Fruit fly (Drosophila melanogaster) whole organism, embryonic: Measurements from ENCODE around the gene CG31360.
A peak's percentile ranks its signal among the peaks of the same experiment; 100 is the strongest.

Experiments used
- CG10654 ChIP-seq: fragments of 200-800 bp; sonication (Bioruptor generic); optimal IDR thresholded peaks from 2 replicates; lab custom pipeline; 2016; ENCODE audit warnings: missing biosample characterization, missing genetic modification characterization
- CG11723 ChIP-seq: fragments of 200-800 bp; sonication (Bioruptor generic); optimal IDR thresholded peaks from 2 replicates; lab custom pipeline; 2017; ENCODE audit warnings: missing biosample characterization, mild to moderate bottlenecking, missing genetic modification characterization
- CG12071 ChIP-seq: fragments of 200-800 bp; sonication (Bioruptor generic); optimal IDR thresholded peaks from 3 replicates; lab custom pipeline; 2018; ENCODE audit warnings: missing biosample characterization, mild to moderate bottlenecking, missing genetic modification characterization
- CG12391 ChIP-seq: fragments of 200-800 bp; sonication (Bioruptor generic); optimal IDR thresholded peaks from 3 replicates; lab custom pipeline; 2018; ENCODE audit warnings: missing biosample characterization, mild to moderate bottlenecking, missing genetic modification characterization, moderate library complexity
- CG13624 ChIP-seq: fragments of 200-800 bp; sonication (Bioruptor generic); optimal IDR thresholded peaks from 2 replicates; lab custom pipeline; 2016; ENCODE audit warnings: missing biosample characterization, missing genetic modification characterization
- CG14014 ChIP-seq: fragments of 200-800 bp; sonication (Bioruptor generic); IDR thresholded peaks from 2 replicates; pipeline ENCODE4 v1.3.6; 2022; ENCODE audit warnings: missing biosample characterization, missing genetic modification characterization
- CG14441 ChIP-seq: fragments of 200-800 bp; sonication (Bioruptor generic); IDR thresholded peaks from 2 replicates; pipeline ENCODE4 v1.3.6; 2022; ENCODE audit warnings: missing biosample characterization, missing genetic modification characterization
- CG14860 ChIP-seq: fragments of 200-800 bp; sonication (Bioruptor generic); IDR thresholded peaks from 3 replicates; pipeline ENCODE4 v1.3.6; 2022; ENCODE audit warnings: missing biosample characterization, missing genetic modification characterization; ENCODE audit not compliant: partially characterized antibody
- CG15696 ChIP-seq: fragments of 200-800 bp; sonication (Bioruptor generic); optimal IDR thresholded peaks from 2 replicates; lab custom pipeline; 2019; ENCODE audit warnings: missing biosample characterization, mild to moderate bottlenecking, missing genetic modification characterization, moderate library complexity
- CG16863 ChIP-seq: fragments of 200-800 bp; sonication (Bioruptor generic); optimal IDR thresholded peaks from 3 replicates; lab custom pipeline; 2016; ENCODE audit warnings: missing biosample characterization, missing genetic modification characterization
- CG1832 ChIP-seq: fragments of 200-800 bp; sonication (Bioruptor generic); optimal IDR thresholded peaks from 2 replicates; lab custom pipeline; 2017; ENCODE audit warnings: missing biosample characterization, mild to moderate bottlenecking, missing genetic modification characterization, inconsistent platforms
- CG30020 ChIP-seq: fragments of 200-800 bp; optimal IDR thresholded peaks from 2 replicates; lab custom pipeline; 2019; ENCODE audit warnings: missing biosample characterization, mild to moderate bottlenecking, missing genetic modification characterization, moderate library complexity
- CG32767 ChIP-seq: fragments of 200-800 bp; sonication (Bioruptor generic); IDR thresholded peaks from 2 replicates; pipeline ENCODE4 v1.3.6; 2022; ENCODE audit warnings: missing biosample characterization, missing genetic modification characterization
- CG3726 ChIP-seq: fragments of 200-800 bp; sonication (Bioruptor generic); IDR thresholded peaks from 3 replicates; pipeline ENCODE4, ENCODE4 v1.3.6; 2022; ENCODE audit warnings: missing biosample characterization, missing genetic modification characterization
- CG4282 ChIP-seq: fragments of 200-800 bp; sonication (Bioruptor generic); optimal IDR thresholded peaks from 2 replicates; lab custom pipeline; 2016; ENCODE audit warnings: missing biosample characterization, missing genetic modification characterization
- CG6272 ChIP-seq: fragments of 200-800 bp; sonication (Bioruptor generic); IDR thresholded peaks from 2 replicates; pipeline ENCODE4 v1.3.6; 2022; ENCODE audit warnings: missing biosample characterization, missing genetic modification characterization
- CG7786 ChIP-seq: fragments of 200-800 bp; sonication (Bioruptor generic); optimal IDR thresholded peaks from 2 replicates; lab custom pipeline; 2016; ENCODE audit warnings: missing biosample characterization, missing genetic modification characterization
- CG7987 ChIP-seq: fragments of 200-800 bp; sonication (Bioruptor generic); optimal IDR thresholded peaks from 2 replicates; lab custom pipeline; 2018; ENCODE audit warnings: missing biosample characterization, mild to moderate bottlenecking, missing genetic modification characterization, moderate library complexity
- CG8765 ChIP-seq: fragments of 200-800 bp; sonication (Bioruptor generic); IDR thresholded peaks from 2 replicates; pipeline ENCODE4 v1.3.6; 2022; ENCODE audit warnings: missing biosample characterization, missing genetic modification characterization
- CG9215 ChIP-seq: fragments of 200-800 bp; sonication (Bioruptor generic); IDR thresholded peaks from 2 replicates; pipeline ENCODE4 v1.3.6; 2022; ENCODE audit warnings: missing biosample characterization, missing genetic modification characterization
- D19A ChIP-seq: fragments of 200-800 bp; optimal IDR thresholded peaks from 3 replicates; lab custom pipeline; 2019; ENCODE audit warnings: missing biosample characterization, mild to moderate bottlenecking, missing genetic modification characterization, moderate library complexity
- Dad ChIP-seq: fragments of 200-800 bp; sonication (Bioruptor generic); optimal IDR thresholded peaks from 3 replicates; lab custom pipeline; 2016; ENCODE audit warnings: missing biosample characterization, missing genetic modification characterization
- E2f1 ChIP-seq: fragments of 200-800 bp; sonication (Bioruptor generic); IDR thresholded peaks from 2 replicates; pipeline ENCODE4 v1.3.6; 2022; ENCODE audit warnings: missing biosample characterization, missing genetic modification characterization
- Hr3 ChIP-seq: fragments of 200-800 bp; sonication (Bioruptor generic); optimal IDR thresholded peaks from 3 replicates; lab custom pipeline; 2016; ENCODE audit warnings: missing biosample characterization, missing genetic modification characterization
- Lim3 ChIP-seq: fragments of 200-800 bp; sonication (Bioruptor generic); IDR thresholded peaks from 2 replicates; pipeline ENCODE4 v1.3.6; 2022; ENCODE audit warnings: missing biosample characterization, missing genetic modification characterization
- Lpt ChIP-seq: fragments of >200 bp; optimal IDR thresholded peaks from 2 replicates; lab custom pipeline; 2018; ENCODE audit warnings: missing biosample characterization, missing genetic modification characterization
- MTF-1 ChIP-seq: fragments of 200-800 bp; sonication (Bioruptor generic); optimal IDR thresholded peaks from 2 replicates; lab custom pipeline; 2018; ENCODE audit warnings: missing biosample characterization, mild to moderate bottlenecking, missing genetic modification characterization, borderline replicate concordance
- NFAT ChIP-seq: fragments of 200-800 bp; sonication (Bioruptor generic); IDR thresholded peaks from 2 replicates; pipeline ENCODE4 v1.3.6; 2022; ENCODE audit warnings: missing biosample characterization, missing genetic modification characterization
- Stat92E ChIP-seq, 3 experiments: fragments of >200 bp in 2 of 3; fragments of 200-800 bp in 1 of 3; sonication (Bioruptor generic) in 1 of 3; optimal IDR thresholded peaks; 2 replicates each; lab custom pipeline; 2017 to 2019; ENCODE audit warnings: missing biosample characterization in 3 of 3, missing genetic modification characterization in 3 of 3, mild to moderate bottlenecking in 1 of 3, moderate library complexity in 1 of 3
- Tbp ChIP-seq: fragments of >200 bp; optimal IDR thresholded peaks from 2 replicates; lab custom pipeline; 2018; ENCODE audit warnings: missing biosample characterization, missing genetic modification characterization
- amos ChIP-seq: fragments of 200-800 bp; sonication (Bioruptor generic); IDR thresholded peaks from 2 replicates; pipeline ENCODE4 v1.3.6; 2022; ENCODE audit warnings: missing biosample characterization, missing genetic modification characterization; ENCODE audit not compliant: partially characterized antibody
- ash1 ChIP-seq: fragments of 200-800 bp; sonication (Bioruptor generic); optimal IDR thresholded peaks from 2 replicates; lab custom pipeline; 2018; ENCODE audit warnings: missing biosample characterization, mild to moderate bottlenecking, missing genetic modification characterization
- cato ChIP-seq: fragments of 200-800 bp; sonication (Bioruptor generic); optimal IDR thresholded peaks from 2 replicates; lab custom pipeline; 2016; ENCODE audit warnings: missing biosample characterization, missing genetic modification characterization, borderline replicate concordance
- chinmo ChIP-seq: fragments of 200-800 bp; sonication (Bioruptor generic); IDR thresholded peaks from 4 replicates; pipeline ENCODE4 v1.3.6; 2022; ENCODE audit warnings: missing biosample characterization, missing genetic modification characterization; ENCODE audit not compliant: partially characterized antibody
- danr ChIP-seq: fragments of 200-800 bp; sonication (Bioruptor generic); IDR thresholded peaks from 2 replicates; pipeline ENCODE4 v1.3.6; 2022; ENCODE audit warnings: missing biosample characterization, missing genetic modification characterization
- dimm ChIP-seq: fragments of 200-800 bp; sonication (Bioruptor generic); IDR thresholded peaks from 2 replicates; pipeline ENCODE4 v1.3.6; 2022; ENCODE audit warnings: missing biosample characterization, missing genetic modification characterization
- gsb ChIP-seq: fragments of 200-800 bp; sonication (Bioruptor generic); IDR thresholded peaks from 2 replicates; pipeline ENCODE4 v1.3.6; 2022; ENCODE audit warnings: missing biosample characterization, missing genetic modification characterization
- her ChIP-seq: fragments of 200-800 bp; sonication (Bioruptor generic); optimal IDR thresholded peaks from 2 replicates; lab custom pipeline; 2016; ENCODE audit warnings: missing biosample characterization, missing genetic modification characterization
- ind ChIP-seq: fragments of 200-800 bp; sonication (Bioruptor generic); optimal IDR thresholded peaks from 3 replicates; lab custom pipeline; 2016; ENCODE audit warnings: missing biosample characterization, missing genetic modification characterization
- jigr1 ChIP-seq: fragments of 200-800 bp; sonication (Bioruptor generic); IDR thresholded peaks from 3 replicates; pipeline ENCODE4 v1.3.6; 2022; ENCODE audit warnings: missing biosample characterization, missing genetic modification characterization
- lbe ChIP-seq: fragments of 200-800 bp; sonication (Bioruptor generic); optimal IDR thresholded peaks from 2 replicates; lab custom pipeline; 2016; ENCODE audit warnings: missing biosample characterization, mild to moderate bottlenecking, missing genetic modification characterization
- luna ChIP-seq: fragments of 200-800 bp; sonication (Bioruptor generic); optimal IDR thresholded peaks from 2 replicates; lab custom pipeline; 2016; ENCODE audit warnings: missing biosample characterization, missing genetic modification characterization
- nom ChIP-seq: fragments of 200-800 bp; sonication (Bioruptor generic); optimal IDR thresholded peaks from 2 replicates; lab custom pipeline; 2017; ENCODE audit warnings: missing biosample characterization, missing genetic modification characterization, mild to moderate bottlenecking, moderate library complexity, missing genetic modification reagents
- pb ChIP-seq: fragments of 200-800 bp; sonication (Bioruptor generic); optimal IDR thresholded peaks from 3 replicates; lab custom pipeline; 2016; ENCODE audit warnings: missing biosample characterization, missing genetic modification characterization
- row ChIP-seq: fragments of 200-800 bp; sonication (Bioruptor generic); IDR thresholded peaks from 3 replicates; pipeline ENCODE4 v1.3.6; 2022; ENCODE audit warnings: missing biosample characterization, missing genetic modification characterization
- slou ChIP-seq: fragments of 200-800 bp; sonication (Bioruptor generic); optimal IDR thresholded peaks from 3 replicates; lab custom pipeline; 2016; ENCODE audit warnings: missing biosample characterization, missing genetic modification characterization
- ttk ChIP-seq: fragments of 200-800 bp; sonication (Bioruptor generic); IDR thresholded peaks from 2 replicates; pipeline ENCODE4 v2.1.2; 2022; ENCODE audit warnings: missing biosample characterization, missing genetic modification characterization
- usp ChIP-seq: fragments of >200 bp; optimal IDR thresholded peaks from 2 replicates; lab custom pipeline; 2017; ENCODE audit warnings: missing biosample characterization, missing genetic modification characterization
- wek ChIP-seq: fragments of 200-800 bp; sonication (Bioruptor generic); optimal IDR thresholded peaks from 3 replicates; lab custom pipeline; 2018; ENCODE audit warnings: missing biosample characterization, mild to moderate bottlenecking, missing genetic modification characterization, moderate library complexity

The CG31360 gene

DNA sequence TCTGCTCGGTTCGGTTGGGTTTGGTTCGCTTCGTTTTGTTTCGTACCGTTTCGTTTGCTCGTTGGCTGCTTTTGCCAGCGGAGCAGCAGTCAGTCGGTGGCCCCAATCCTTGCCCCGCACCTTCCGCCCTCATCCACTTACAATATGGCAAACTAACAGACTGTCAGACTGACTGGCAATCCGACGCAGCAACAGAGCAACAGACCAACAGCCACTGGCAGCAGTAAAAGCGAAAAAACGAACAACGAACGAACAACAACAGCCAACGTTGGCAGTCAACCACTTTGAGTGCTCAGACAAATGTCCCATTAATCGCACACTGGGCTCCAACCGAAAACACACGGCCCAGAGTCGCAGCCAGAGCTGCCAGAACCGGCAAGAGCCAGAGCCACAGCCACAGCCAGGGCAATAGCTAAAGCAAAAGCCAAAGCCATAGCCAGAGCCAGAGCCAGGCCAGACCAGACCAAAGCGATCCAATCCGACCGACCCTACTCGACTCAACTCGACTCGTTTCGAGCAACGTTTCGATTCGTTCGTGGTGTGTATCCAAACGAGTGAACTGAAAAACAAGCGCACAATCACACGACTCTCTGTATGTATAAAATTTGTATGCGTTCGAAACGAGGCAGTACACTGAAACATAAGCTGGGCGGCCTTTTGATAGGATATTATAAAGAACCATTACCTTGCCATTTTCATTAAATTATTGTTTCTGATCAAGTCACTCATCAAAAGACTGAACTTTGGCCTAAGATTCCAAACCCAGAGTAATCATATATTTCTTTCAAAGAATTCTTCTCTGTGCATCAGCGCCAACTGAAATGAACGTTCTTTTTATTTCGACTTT, 19.0 kb downstream of the CG31360 start (continued):
- peak; percentile 98 for TF ChIP-seq gsb
- peak; percentile 99 for TF ChIP-seq row (GFP tag; lab: Robert Waterston, UW)
- TF ChIP-seq cato (GFP tag; lab: Kevin White, UChicago) = peak; percentile 99
- peak; percentile 99 for TF ChIP-seq CG13624
- TF ChIP-seq Stat92E (GFP tag; optimal IDR thresholded peaks at IDR 0.05; lab: Kevin White, UChicago) = peak in 1 of 3 experiments; percentile 96
- peak; percentile 97 for TF ChIP-seq jigr1
- peak; percentile 96 for TF ChIP-seq MTF-1 (GFP tag; lab: Kevin White, UChicago)
- TF ChIP-seq NFAT = peak; percentile 99
- peak; percentile 99 for TF ChIP-seq CG14441 (GFP tag; lab: Robert Waterston, UW)
- no peak for TF ChIP-seq CG1832 (GFP tag; lab: Kevin White, UChicago)
- TF ChIP-seq CG32767 = peak; percentile 99
- TF ChIP-seq amos (GFP tag; lab: Robert Waterston, UW) = no peak
- no peak for TF ChIP-seq Tbp
- TF ChIP-seq CG7786 (GFP tag; lab: Kevin White, UChicago) = peak; percentile 99
- peak; percentile 98 for TF ChIP-seq CG6272
- peak; percentile 99 for TF ChIP-seq Hr3
- peak; percentile 99 for TF ChIP-seq CG11723
- TF ChIP-seq wek (GFP tag; lab: Kevin White, UChicago) = peak; percentile 92
- peak; percentile 98 for TF ChIP-seq her (GFP tag; lab: Kevin White, UChicago)
- peak; percentile 94 for TF ChIP-seq CG7987 (GFP tag; lab: Kevin White, UChicago)
- peak; percentile 98 for TF ChIP-seq dimm
- peak; percentile 84 for TF ChIP-seq CG15696 (tag; lab: Kevin White, UChicago)
- no peak for TF ChIP-seq usp
- TF ChIP-seq E2f1 = peak; percentile 99
- peak; percentile 99 for TF ChIP-seq pb (GFP tag; lab: Kevin White, UChicago)
- TF ChIP-seq chinmo = peak; percentile 90
- peak; percentile 99 for TF ChIP-seq ind
- TF ChIP-seq CG10654 (GFP tag; lab: Kevin White, UChicago) = peak; percentile 99
- peak; percentile 80 for TF ChIP-seq CG30020 (tag; lab: Kevin White, UChicago)
- TF ChIP-seq lbe (GFP tag; lab: Kevin White, UChicago) = peak; percentile 99
- peak; percentile 99 for TF ChIP-seq ttk (GFP tag; lab: Robert Waterston, UW)
- peak; percentile 99 for TF ChIP-seq slou (GFP tag; lab: Kevin White, UChicago)
- TF ChIP-seq Lpt = no peak
- peak; percentile 99 for TF ChIP-seq danr (GFP tag; lab: Robert Waterston, UW)
- peak; percentile 96 for TF ChIP-seq CG8765 (GFP tag; lab: Robert Waterston, UW)
- no peak for TF ChIP-seq CG14860 (GFP tag; lab: Robert Waterston, UW)
- TF ChIP-seq CG14014 (GFP tag; lab: Robert Waterston, UW) = peak; percentile 99
- peak; percentile 99 for TF ChIP-seq nom
- TF ChIP-seq CG12391 (tag; lab: Kevin White, UChicago) = peak; percentile 99
- peak; percentile 97 for TF ChIP-seq CG4282 (GFP tag; lab: Kevin White, UChicago)
- TF ChIP-seq luna (GFP tag; lab: Kevin White, UChicago) = peak; percentile 98
- TF ChIP-seq CG12071 = peak; percentile 99
- peak; percentile 99 for TF ChIP-seq CG16863 (GFP tag; lab: Kevin White, UChicago)
- peak; percentile 99 for TF ChIP-seq Dad (GFP tag; lab: Kevin White, UChicago)
- TF ChIP-seq CG3726 (GFP tag; lab: Robert Waterston, UW) = peak; percentile 99
- TF ChIP-seq Lim3 (GFP tag; lab: Robert Waterston, UW) = peak; percentile 98
- peak; percentile 97 for TF ChIP-seq CG9215
- peak; percentile 96 for TF ChIP-seq D19A (tag; lab: Kevin White, UChicago)
- peak; percentile 80 for TF ChIP-seq ash1 (GFP tag; lab: Kevin White, UChicago)
